Worm (Caenorhabditis elegans): ENCODE data around the gene clec-59.
"Not testable (repeated sequence)": the region's sequence is repeated elsewhere in the genome, so short reads cannot be mapped to it uniquely, and the experiment has no call there.

Gene clec-59

ce11 chrII:10501578-10501977 is 22.3 kb upstream of the clec-59 start:
- TF ChIP-seq M03D4.4 (tag; optimal IDR thresholded peaks at IDR 0.05) (no peak), ces-1 (GFP tag; optimal IDR thresholded peaks at IDR 0.05) (peak; percentile 37), unc-62 (GFP tag; optimal IDR thresholded peaks at IDR 0.05) (peak; percentile 57), ham-2 (GFP tag; optimal IDR thresholded peaks at IDR 0.05) (peak; percentile 27), nhr-2 (tag; optimal IDR thresholded peaks at IDR 0.05) (no peak), lsy-2 (tag; optimal IDR thresholded peaks at IDR 0.05) (no peak), blmp-1 (tag; optimal IDR thresholded peaks at IDR 0.05) (peak; percentile 3), ceh-43 (GFP tag; optimal IDR thresholded peaks at IDR 0.05) (no peak), elt-1 (tag; optimal IDR thresholded peaks at IDR 0.05; ENCODE audit: borderline replicate concordance, insufficient read depth) (peak; percentile 65)

ce11 chrII:10500674-10501073 is 21.4 kb upstream of the clec-59 start:
- TF ChIP-seq sptf-1 (tag; optimal IDR thresholded peaks at IDR 0.05) (no peak), hlh-1 (tag; optimal IDR thresholded peaks at IDR 0.05) (no peak), elt-1 (tag; optimal IDR thresholded peaks at IDR 0.05; ENCODE audit: borderline replicate concordance, insufficient read depth) (no peak), nhr-28 (tag; optimal IDR thresholded peaks at IDR 0.05) (no peak), snpc-4 (tag; optimal IDR thresholded peaks at IDR 0.05) (no peak), M03D4.4 (tag; optimal IDR thresholded peaks at IDR 0.05) (no peak), ceh-83 (GFP tag; optimal IDR thresholded peaks at IDR 0.05) (no peak), ham-2 (GFP tag; optimal IDR thresholded peaks at IDR 0.05) (no peak), nhr-2 (tag; optimal IDR thresholded peaks at IDR 0.05) (no peak), flh-1 (GFP tag; optimal IDR thresholded peaks at IDR 0.05) (no peak), drap-1 (GFP tag; optimal IDR thresholded peaks at IDR 0.05) (no peak), nhr-237 (tag; optimal IDR thresholded peaks at IDR 0.05) (no peak), ces-1 (GFP tag; optimal IDR thresholded peaks at IDR 0.05) (no peak)

- no peak for TF ChIP-seq nhr-2 (tag; optimal IDR thresholded peaks at IDR 0.05)
- no peak for TF ChIP-seq drap-1 (GFP tag; optimal IDR thresholded peaks at IDR 0.05)
- no peak for TF ChIP-seq tbx-8 (GFP tag; optimal IDR thresholded peaks at IDR 0.05)
- no peak for TF ChIP-seq ztf-11 (tag; optimal IDR thresholded peaks at IDR 0.05)
- no peak for TF ChIP-seq lin-13 (tag; optimal IDR thresholded peaks at IDR 0.05)
- no peak for TF ChIP-seq ceh-39 (tag; optimal IDR thresholded peaks at IDR 0.05)
- TF ChIP-seq bed-3 (GFP tag; optimal IDR thresholded peaks at IDR 0.05), result no peak
- no peak for TF ChIP-seq mep-1 (tag; optimal IDR thresholded peaks at IDR 0.05)
- no peak for TF ChIP-seq ces-1 (GFP tag; optimal IDR thresholded peaks at IDR 0.05)
- TF ChIP-seq sem-2 (GFP tag; optimal IDR thresholded peaks at IDR 0.05), result no peak
- TF ChIP-seq mls-2 (tag; optimal IDR thresholded peaks at IDR 0.05), result no peak
- TF ChIP-seq lsy-2 (tag; optimal IDR thresholded peaks at IDR 0.05), result no peak
Observed at ce11 chrII:10495912-10496311, 16.7 kb upstream of the clec-59 start, which contains the start of gene ZK666.12. ZK666.12 (plus strand) TSS chrII:10496212.

ce11 chrII:10494467-10494866 is 15.2 kb upstream of the clec-59 start, which contains the start of gene ZK666.14:
ZK666.14 (plus strand) TSS chrII:10494767.
- TF ChIP-seq zip-8 (tag; optimal IDR thresholded peaks at IDR 0.05), result no peak
- TF ChIP-seq unc-39 (tag; optimal IDR thresholded peaks at IDR 0.05), result no peak
- no peak for TF ChIP-seq elt-3 (tag; optimal IDR thresholded peaks at IDR 0.05)

ce11 chrII:10493034-10493433 is 13.8 kb upstream of the clec-59 start, which contains the start of gene ZK666.8:
ZK666.8 (minus strand) TSS chrII:10493134.
- not testable (repeated sequence) for TF ChIP-seq tbx-8 (GFP tag; optimal IDR thresholded peaks at IDR 0.05); nhr-12 (tag; optimal IDR thresholded peaks at IDR 0.05); elt-3 (tag; optimal IDR thresholded peaks at IDR 0.05)

ce11 chrII:10490329-10490728 is 11.1 kb upstream of the clec-59 start, which contains the start of gene clec-61:
clec-61 (minus strand) TSS chrII:10490537.
- TF ChIP-seq lin-32 (GFP tag; optimal IDR thresholded peaks at IDR 0.05), result no peak
- no peak for TF ChIP-seq pha-4 (tag; optimal IDR thresholded peaks at IDR 0.05)

Data from whole organism, mixed stage, embryonic.